Worm (Caenorhabditis elegans) whole organism, mixed stage, embryonic: ENCODE measurements around the gene C39B10.3.

Experiments
- ces-1 ChIP-seq: fragments of 150-350 bp; optimal IDR thresholded peaks from 2 replicates; lab custom pipeline; 2014; ENCODE audit warnings: missing biosample characterization, missing genetic modification reagents, missing genetic modification characterization
- elt-1 ChIP-seq: sonication (generic microtip); optimal IDR thresholded peaks from 2 replicates; lab custom pipeline; 2017; ENCODE audit warnings: missing genetic modification characterization, mild to moderate bottlenecking, missing compliant biosample characterization, antibody characterized with exemption, moderate library complexity, borderline replicate concordance; ENCODE audit not compliant: insufficient read depth
- elt-3 ChIP-seq: fragments of 150-350 bp; optimal IDR thresholded peaks from 2 replicates; lab custom pipeline; 2014; ENCODE audit warnings: missing biosample characterization, missing genetic modification characterization
- nhr-12 ChIP-seq: fragments of 150-350 bp; optimal IDR thresholded peaks from 2 replicates; lab custom pipeline; 2014; ENCODE audit warnings: missing biosample characterization, missing genetic modification characterization
- nhr-28 ChIP-seq: fragments of 150-350 bp; optimal IDR thresholded peaks from 2 replicates; lab custom pipeline; 2014; ENCODE audit warnings: missing biosample characterization, missing genetic modification characterization
- nhr-76 ChIP-seq: sonication (generic microtip); optimal IDR thresholded peaks from 2 replicates; lab custom pipeline; 2017; ENCODE audit warnings: missing biosample characterization, missing genetic modification characterization
- pha-4 ChIP-seq: fragments of 150-350 bp; optimal IDR thresholded peaks from 2 replicates; lab custom pipeline; 2018; ENCODE audit warnings: missing biosample characterization, missing genetic modification reagents, missing genetic modification characterization
- unc-39 ChIP-seq: fragments of 150-350 bp; optimal IDR thresholded peaks from 2 replicates; lab custom pipeline; 2014; ENCODE audit warnings: missing biosample characterization, missing genetic modification characterization
- ztf-11 ChIP-seq: fragments of 150-350 bp; optimal IDR thresholded peaks from 2 replicates; lab custom pipeline; 2014; ENCODE audit warnings: missing biosample characterization, missing genetic modification characterization

DNA sequence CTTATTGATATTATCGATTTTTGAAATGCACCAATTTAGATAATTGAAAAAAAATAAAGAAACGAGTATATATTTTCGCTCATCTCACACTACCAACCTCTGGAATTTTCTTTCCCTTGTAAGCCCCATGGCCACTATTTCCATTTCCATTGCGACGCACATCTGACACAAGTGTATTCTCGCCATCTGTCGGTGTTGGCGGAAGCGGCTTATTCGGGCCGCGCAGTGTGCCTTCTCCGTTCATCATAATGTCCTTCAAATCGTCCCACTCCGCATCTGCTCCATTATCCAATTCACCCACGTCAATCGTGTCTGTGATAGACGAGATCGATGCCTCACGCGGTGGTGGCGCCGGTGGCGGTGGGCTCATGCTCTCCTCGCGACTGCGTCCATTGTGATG lies 19.2 kb upstream of the C39B10.3 start:
- TF ChIP-seq elt-3 (no peak), nhr-76 (tag; lab: Kevin White, UChicago) (no peak), ztf-11 (tag; lab: Kevin White, UChicago) (no peak), elt-1 (tag; lab: Kevin White, UChicago) (no peak), ces-1 (GFP tag; lab: Kevin White, UChicago) (no peak), unc-39 (tag; lab: Kevin White, UChicago) (no peak), nhr-28 (tag; lab: Kevin White, UChicago) (no peak), nhr-12 (tag; lab: Kevin White, UChicago) (no peak), pha-4 (tag; lab: Kevin White, UChicago) (no peak)
